Fruit fly (Drosophila melanogaster): ENCODE results near the gene Cdk12.
A peak's percentile ranks its signal among the peaks of the same experiment; 100 is the strongest.

The Cdk12 gene

DNA sequence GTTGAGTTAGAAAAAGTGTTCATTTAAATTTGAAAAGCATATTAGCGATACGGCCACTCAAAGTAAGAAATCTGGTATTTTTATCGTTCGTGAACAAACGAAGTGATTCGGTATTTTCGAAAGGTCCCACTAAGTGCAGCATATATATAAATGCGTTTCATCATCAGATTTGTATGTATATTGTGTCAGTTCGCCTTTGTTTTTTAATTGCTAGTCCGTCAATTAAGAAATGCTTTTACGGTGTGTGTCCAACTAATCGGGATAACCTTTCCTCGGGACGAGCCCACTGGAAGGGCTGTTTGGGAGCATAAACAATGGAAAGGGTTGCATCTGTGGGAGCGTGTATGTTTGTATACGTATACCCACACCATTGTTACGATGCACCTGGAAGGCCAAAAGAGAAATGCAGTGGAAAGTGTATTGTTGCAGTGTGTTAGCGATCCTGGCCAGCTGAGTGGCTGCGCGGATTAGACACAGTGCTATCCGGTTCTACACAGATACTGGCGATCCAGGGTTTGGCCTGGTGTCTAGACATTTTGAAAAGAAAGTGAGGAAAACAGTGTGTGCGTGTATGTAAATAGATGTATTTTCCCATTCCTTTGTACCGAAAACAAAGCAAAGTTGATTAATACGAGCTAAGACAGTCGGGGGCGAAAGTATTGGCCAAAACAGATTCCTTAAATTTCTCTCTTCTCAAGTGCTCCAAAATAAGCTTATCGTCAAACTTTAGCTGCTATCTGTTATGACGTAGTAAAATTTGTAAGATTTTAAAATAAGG, 7.1 kb downstream of the Cdk12 start, which contains the start of gene CG7611 (continued):
- no peak for TF ChIP-seq Aef1 (GFP tag; IDR thresholded peaks at IDR 0.05)
- peak; percentile 40 for TF ChIP-seq CG3995 (GFP tag; optimal IDR thresholded peaks at IDR 0.05)
- no peak for TF ChIP-seq CG12299 (tag; optimal IDR thresholded peaks at IDR 0.05)
- TF ChIP-seq CG1647 (GFP tag; optimal IDR thresholded peaks at IDR 0.05) = no peak
- TF ChIP-seq bigmax (GFP tag; optimal IDR thresholded peaks at IDR 0.05) = peak; percentile 22
- no peak for TF ChIP-seq Atf-2 (GFP tag; optimal IDR thresholded peaks at IDR 0.05)
- no peak for TF ChIP-seq gcm (GFP tag; optimal IDR thresholded peaks at IDR 0.05)
- TF ChIP-seq exex (tag; optimal IDR thresholded peaks at IDR 0.05) = no peak
- no peak for TF ChIP-seq zfh2 (GFP tag; optimal IDR thresholded peaks at IDR 0.05)
- TF ChIP-seq CG9797 (GFP tag; optimal IDR thresholded peaks at IDR 0.05) = peak; percentile 87
- TF ChIP-seq MBD-R2 (GFP tag; IDR thresholded peaks at IDR 0.05) = peak; percentile 36
- TF ChIP-seq Dp (GFP tag; optimal IDR thresholded peaks at IDR 0.05) = peak; percentile 50
- TF ChIP-seq sna (GFP tag; IDR thresholded peaks at IDR 0.05; ENCODE audit: partially characterized antibody) = peak; percentile 50
- TF ChIP-seq CG8388 (GFP tag; optimal IDR thresholded peaks at IDR 0.05) = no peak
- TF ChIP-seq CG6854 (GFP tag; optimal IDR thresholded peaks at IDR 0.05) = no peak
- TF ChIP-seq CG14965 (GFP tag; optimal IDR thresholded peaks at IDR 0.05; ENCODE audit: borderline replicate concordance) = no peak
- TF ChIP-seq CG1603 (tag; optimal IDR thresholded peaks at IDR 0.05) = peak; percentile 29
- no peak for TF ChIP-seq CG10979 (tag; optimal IDR thresholded peaks at IDR 0.05)
- no peak for TF ChIP-seq CG13894 (tag; optimal IDR thresholded peaks at IDR 0.05)
- no peak for TF ChIP-seq Dad (GFP tag; optimal IDR thresholded peaks at IDR 0.05)
- no peak for TF ChIP-seq CG16863 (GFP tag; optimal IDR thresholded peaks at IDR 0.05)
- TF ChIP-seq NC2α (GFP tag; optimal IDR thresholded peaks at IDR 0.05) = no peak
- TF ChIP-seq onecut (GFP tag; IDR thresholded peaks at IDR 0.05) = no peak
- TF ChIP-seq Rfx (GFP tag; IDR thresholded peaks at IDR 0.05) = no peak
- TF ChIP-seq Trl (optimal IDR thresholded peaks at IDR 0.05) = no peak
- TF ChIP-seq Trl (GFP tag; optimal IDR thresholded peaks at IDR 0.05) = no peak
- peak; percentile 22 for TF ChIP-seq wek (GFP tag; optimal IDR thresholded peaks at IDR 0.05)
- TF ChIP-seq stc (GFP tag; IDR thresholded peaks at IDR 0.05) = 0 out of 2 replicates have a peak, but pooled peaks have one; percentile 4
- TF ChIP-seq Kr (GFP tag; optimal IDR thresholded peaks at IDR 0.05) = peak; percentile 96
- TF ChIP-seq NfI (GFP tag; optimal IDR thresholded peaks at IDR 0.05) = no peak
- no peak for TF ChIP-seq tx (GFP tag; optimal IDR thresholded peaks at IDR 0.05)
- peak; percentile 15 for TF ChIP-seq phol (tag; optimal IDR thresholded peaks at IDR 0.05)
- TF ChIP-seq CG7271 (tag; optimal IDR thresholded peaks at IDR 0.05) = no peak
- no peak for TF ChIP-seq CG10462 (GFP tag; optimal IDR thresholded peaks at IDR 0.05)
- TF ChIP-seq lov (optimal IDR thresholded peaks at IDR 0.05) = no peak
- no peak for TF ChIP-seq lov (GFP tag; IDR thresholded peaks at IDR 0.05)
- TF ChIP-seq CG11093 (GFP tag; IDR thresholded peaks at IDR 0.05) = no peak
- no peak for TF ChIP-seq ap (GFP tag; IDR thresholded peaks at IDR 0.05)
- TF ChIP-seq CG14710 (tag; optimal IDR thresholded peaks at IDR 0.05) = peak; percentile 35
- TF ChIP-seq schlank (tag; optimal IDR thresholded peaks at IDR 0.05) = no peak
- no peak for TF ChIP-seq CG4360 (GFP tag; IDR thresholded peaks at IDR 0.05)
- no peak for TF ChIP-seq CG17612 (GFP tag; IDR thresholded peaks at IDR 0.05)
- TF ChIP-seq HLH54F (GFP tag; optimal IDR thresholded peaks at IDR 0.05) = no peak
- TF ChIP-seq Sox100B (GFP tag; optimal IDR thresholded peaks at IDR 0.05) = no peak
- TF ChIP-seq knrl (GFP tag; IDR thresholded peaks at IDR 0.05; ENCODE audit: partially characterized antibody) = no peak
- no peak for TF ChIP-seq CG8359 (GFP tag; optimal IDR thresholded peaks at IDR 0.05; ENCODE audit: borderline replicate concordance)
- TF ChIP-seq Atf6 (GFP tag; IDR thresholded peaks at IDR 0.05) = no peak
- peak; percentile 68 for TF ChIP-seq D (optimal IDR thresholded peaks at IDR 0.05)
- TF ChIP-seq D (GFP tag; optimal IDR thresholded peaks at IDR 0.05) = peak; percentile 8
- TF ChIP-seq CG2712 (tag; optimal IDR thresholded peaks at IDR 0.05) = peak; percentile 22
- no peak for TF ChIP-seq Sin3A (optimal IDR thresholded peaks at IDR 0.05)

Measured in whole organism, embryonic.